Fruit fly (Drosophila melanogaster): ENCODE results near the gene PKD.
A peak's percentile ranks its signal among the peaks of the same experiment; 100 is the strongest.

PKD gene

DNA sequence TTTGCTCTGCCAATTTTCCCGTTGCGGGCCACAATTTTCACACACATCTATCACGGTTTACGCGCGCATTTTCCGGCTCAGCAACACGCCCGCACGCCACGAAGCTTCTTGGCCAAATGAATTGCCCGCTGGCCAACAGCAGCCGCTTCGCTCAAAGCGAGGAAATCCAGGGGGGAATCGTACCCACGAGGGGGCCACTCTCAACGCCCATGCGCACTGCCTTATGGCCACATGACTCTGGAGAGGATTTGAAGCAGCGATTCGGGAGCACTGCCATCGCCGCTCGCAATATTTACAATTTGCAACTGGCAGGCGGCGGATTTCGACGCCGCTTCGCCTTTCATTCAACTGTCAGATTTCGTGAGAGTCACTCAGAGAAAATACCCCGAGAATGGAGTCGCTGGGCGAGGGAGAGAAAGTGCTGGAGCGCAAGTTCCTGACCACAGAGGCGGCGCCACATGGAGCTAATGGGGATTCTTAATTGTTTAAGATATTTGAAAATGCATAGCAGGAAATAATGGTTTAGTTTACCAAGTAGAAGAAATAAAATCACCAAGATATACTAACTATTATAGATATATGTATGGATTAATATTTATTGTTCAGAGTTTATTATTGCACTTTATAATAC is 46.5 kb upstream of the PKD start, which contains the start of gene CG15803 (continued):
- TF ChIP-seq CG12659 (GFP tag; optimal IDR thresholded peaks at IDR 0.05) (no peak), luna (GFP tag; optimal IDR thresholded peaks at IDR 0.05) (no peak), gce (GFP tag; IDR thresholded peaks at IDR 0.05) (no peak), CG7963 (GFP tag; IDR thresholded peaks at IDR 0.05; ENCODE audit: partially characterized antibody) (no peak), CG8388 (GFP tag; optimal IDR thresholded peaks at IDR 0.05) (no peak), slp2 (GFP tag; optimal IDR thresholded peaks at IDR 0.05) (no peak), her (GFP tag; optimal IDR thresholded peaks at IDR 0.05) (no peak), ap (GFP tag; IDR thresholded peaks at IDR 0.05) (no peak), chinmo (GFP tag; IDR thresholded peaks at IDR 0.05; ENCODE audit: partially characterized antibody) (peak; percentile 51; the same call in 1 of the 4 replicates), ac (GFP tag; optimal IDR thresholded peaks at IDR 0.05) (no peak), CG2712 (tag; optimal IDR thresholded peaks at IDR 0.05) (no peak), Hmr (GFP tag; optimal IDR thresholded peaks at IDR 0.05) (peak; percentile 25), pfk (GFP tag; optimal IDR thresholded peaks at IDR 0.05) (no peak), CG18619 (GFP tag; optimal IDR thresholded peaks at IDR 0.05) (no peak), oc (tag; optimal IDR thresholded peaks at IDR 0.05) (no peak), Mrtf (GFP tag; IDR thresholded peaks at IDR 0.05) (no peak), Doc3 (GFP tag; IDR thresholded peaks at IDR 0.05; ENCODE audit: partially characterized antibody) (no peak), C15 (GFP tag; IDR thresholded peaks at IDR 0.05) (no peak), sima (GFP tag; optimal IDR thresholded peaks at IDR 0.05) (no peak), Taf1 (GFP tag; IDR thresholded peaks at IDR 0.05) (no peak), CG18011 (GFP tag; optimal IDR thresholded peaks at IDR 0.05) (no peak), Hr51 (GFP tag; optimal IDR thresholded peaks at IDR 0.05) (peak in 1 of 2 experiments; percentile 25), sisA (GFP tag; IDR thresholded peaks at IDR 0.05) (0 out of 2 replicates have a peak, but pooled peaks have one; percentile 20), CG34422 (GFP tag; IDR thresholded peaks at IDR 0.05) (0 out of 3 replicates have a peak, but pooled peaks have one; percentile 38), Hr39 (optimal IDR thresholded peaks at IDR 0.05) (no peak), NK7.1 (GFP tag; optimal IDR thresholded peaks at IDR 0.05) (no peak), chn (GFP tag; optimal IDR thresholded peaks at IDR 0.05) (no peak), CG33557 (GFP tag; optimal IDR thresholded peaks at IDR 0.05) (no peak), nmo (GFP tag; optimal IDR thresholded peaks at IDR 0.05) (no peak), Neu2 (GFP tag; optimal IDR thresholded peaks at IDR 0.05; ENCODE audit: borderline replicate concordance) (no peak), CoRest (tag; optimal IDR thresholded peaks at IDR 0.05) (no peak), Trl (optimal IDR thresholded peaks at IDR 0.05) (peak; percentile 43 to 67), Trl (GFP tag; optimal IDR thresholded peaks at IDR 0.05) (no peak), CG2120 (GFP tag; optimal IDR thresholded peaks at IDR 0.05) (peak; percentile 48), D (optimal IDR thresholded peaks at IDR 0.05) (no peak), D (GFP tag; optimal IDR thresholded peaks at IDR 0.05) (no peak), lola (GFP tag; optimal IDR thresholded peaks at IDR 0.05) (no peak), tup (GFP tag; optimal IDR thresholded peaks at IDR 0.05) (no peak), CG3065 (GFP tag; optimal IDR thresholded peaks at IDR 0.05) (no peak), CG17328 (GFP tag; IDR thresholded peaks at IDR 0.05) (no peak), psq (GFP tag; optimal IDR thresholded peaks at IDR 0.05) (no peak), otp (GFP tag; IDR thresholded peaks at IDR 0.05) (no peak), Fer1 (GFP tag; optimal IDR thresholded peaks at IDR 0.05) (peak; percentile 6), CG3726 (GFP tag; IDR thresholded peaks at IDR 0.05) (no peak), org-1 (GFP tag; optimal IDR thresholded peaks at IDR 0.05) (no peak), caup (GFP tag; optimal IDR thresholded peaks at IDR 0.05; ENCODE audit: severe bottlenecking) (no peak), Eip74EF (GFP tag; optimal IDR thresholded peaks at IDR 0.05) (no peak), CG3838 (GFP tag; optimal IDR thresholded peaks at IDR 0.05) (no peak), tap (tag; optimal IDR thresholded peaks at IDR 0.05) (no peak), CG1233 (GFP tag; optimal IDR thresholded peaks at IDR 0.05) (no peak)
